Fruit fly (Drosophila melanogaster) S2 (cell line): ENCODE data around the gene CG34179.

Experiments used
- CG8478 ChIP-seq: fragments of >200 bp; optimal IDR thresholded peaks from 2 replicates; lab custom pipeline; 2018
- CTCF ChIP-seq, 2 experiments: fragments of >200 bp; optimal IDR thresholded peaks; 2 replicates each; lab custom pipeline; 2018

The CG34179 gene

DNA sequence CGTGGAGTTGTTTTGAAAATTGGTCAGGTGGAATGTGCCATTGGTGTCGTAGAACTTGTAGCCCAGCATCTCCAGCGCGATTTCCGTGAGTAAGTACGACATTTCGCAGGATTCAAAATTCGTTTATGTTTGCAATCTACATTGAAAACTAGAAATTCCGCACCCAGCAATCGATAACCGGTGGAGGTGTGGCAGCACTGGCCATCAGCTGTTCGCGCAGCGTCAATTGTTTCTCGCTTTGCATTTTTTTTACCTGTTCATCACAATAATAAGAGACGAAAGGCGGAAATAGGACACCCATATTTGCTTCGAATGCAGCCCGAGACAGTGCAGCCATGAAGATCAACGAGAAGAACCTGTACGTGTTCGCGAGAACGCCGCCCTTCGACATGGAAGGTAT lies at the start of gene CG34179, which contains the start of gene slmo:
Gene CG34179 (minus strand): TSS at position 165 of the 400 bp plus-strand sequence.
Gene slmo (minus strand): TSS at position 165 of the 400 bp plus-strand sequence.
- no peak for TF ChIP-seq CG8478
- no peak for TF ChIP-seq CTCF (optimal IDR thresholded peaks at IDR 0.05; lab: Kevin White, UChicago)

DNA sequence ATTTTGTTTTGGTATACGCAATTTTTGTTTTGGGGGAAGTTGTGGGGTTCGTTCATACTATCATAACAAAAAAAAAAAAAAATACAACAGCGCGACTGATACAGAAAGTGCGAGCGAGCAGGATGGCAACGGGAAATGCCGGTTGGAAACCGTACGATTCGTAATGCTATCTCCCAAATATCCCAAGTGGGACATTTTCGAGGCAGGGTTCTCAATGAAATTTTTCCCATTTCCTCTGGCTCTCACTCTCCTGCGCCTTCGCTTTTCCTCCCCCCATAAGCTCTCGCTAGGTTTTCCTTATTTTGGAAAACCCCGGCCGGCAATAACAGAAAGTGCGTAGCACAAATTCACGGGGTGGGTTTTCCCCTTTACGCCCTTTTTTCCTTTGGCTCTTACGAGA lies 43.8 kb upstream of the CG34179 start:
- TF ChIP-seq CTCF (optimal IDR thresholded peaks at IDR 0.05; lab: Kevin White, UChicago) (no peak), CG8478 (no peak)

DNA sequence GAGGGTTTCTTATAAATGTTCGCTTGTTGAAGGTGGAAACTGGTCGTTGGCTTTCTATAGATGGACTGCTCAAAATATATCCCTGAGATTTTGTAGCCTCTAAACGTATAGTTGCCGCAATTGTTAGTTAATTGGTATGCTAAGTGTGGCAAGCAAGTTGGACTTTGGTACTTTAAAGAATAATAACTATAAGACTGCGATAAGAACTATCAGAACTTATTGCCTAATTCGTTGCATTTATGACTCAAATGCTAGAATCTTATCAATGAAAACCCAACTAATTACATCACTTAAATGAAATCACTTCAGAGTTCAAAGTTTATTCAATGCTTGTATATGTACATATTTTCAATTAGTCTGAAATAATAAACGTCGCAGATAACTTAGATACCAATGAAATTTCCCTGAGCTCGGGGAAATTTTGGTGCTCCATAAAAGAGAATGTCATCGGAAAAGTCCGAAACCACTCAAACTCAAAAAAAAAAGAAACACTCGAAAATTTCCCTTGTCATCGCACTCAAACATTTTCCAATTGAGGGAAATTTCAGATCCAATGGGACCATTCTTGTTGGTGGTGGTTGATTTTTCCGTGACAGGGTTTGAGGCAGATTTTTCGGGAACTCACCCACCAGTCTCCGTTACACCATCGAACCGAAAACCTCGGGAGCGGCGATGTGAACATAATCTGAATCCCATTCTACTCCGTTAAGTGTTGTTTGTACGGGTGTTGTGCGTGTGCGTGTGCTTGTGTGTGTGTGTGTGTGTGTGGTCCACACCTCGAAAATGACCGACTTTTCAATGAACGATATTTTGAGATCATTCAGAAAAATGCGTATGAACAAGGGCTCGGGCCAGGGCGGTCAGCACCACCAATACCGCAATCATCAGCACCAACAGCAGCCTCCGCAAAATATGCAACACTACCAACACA lies 42.5 kb upstream of the CG34179 start, which contains the start of gene CG45075:
Gene CG45075 (plus strand): TSS at position 627 of the 931 bp plus-strand sequence.
- TF ChIP-seq CTCF (optimal IDR thresholded peaks at IDR 0.05; lab: Kevin White, UChicago) (peak in 1 of 2 experiments; percentile 19), CG8478 (no peak)

DNA sequence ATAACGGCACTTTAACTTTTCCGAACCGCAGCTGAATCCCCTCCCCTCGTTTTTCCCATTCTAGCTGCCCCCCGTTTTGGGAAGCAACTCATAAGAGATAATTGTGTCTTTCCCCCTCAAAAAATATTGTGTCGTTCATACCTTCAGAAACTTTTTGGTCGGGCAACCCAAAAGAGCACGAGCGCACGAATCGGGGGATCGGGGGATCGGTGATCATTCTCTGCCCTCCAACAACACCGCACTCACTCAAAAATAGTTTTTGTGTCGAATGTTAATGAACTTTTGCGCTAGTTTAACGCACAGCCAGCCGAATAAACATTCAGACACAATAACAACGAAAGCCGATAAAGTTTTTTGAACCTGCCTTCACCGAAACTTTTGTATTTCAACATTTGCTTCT lies 41.9 kb upstream of the CG34179 start:
- TF ChIP-seq CG8478 (no peak), CTCF (optimal IDR thresholded peaks at IDR 0.05; lab: Kevin White, UChicago) (no peak)

DNA sequence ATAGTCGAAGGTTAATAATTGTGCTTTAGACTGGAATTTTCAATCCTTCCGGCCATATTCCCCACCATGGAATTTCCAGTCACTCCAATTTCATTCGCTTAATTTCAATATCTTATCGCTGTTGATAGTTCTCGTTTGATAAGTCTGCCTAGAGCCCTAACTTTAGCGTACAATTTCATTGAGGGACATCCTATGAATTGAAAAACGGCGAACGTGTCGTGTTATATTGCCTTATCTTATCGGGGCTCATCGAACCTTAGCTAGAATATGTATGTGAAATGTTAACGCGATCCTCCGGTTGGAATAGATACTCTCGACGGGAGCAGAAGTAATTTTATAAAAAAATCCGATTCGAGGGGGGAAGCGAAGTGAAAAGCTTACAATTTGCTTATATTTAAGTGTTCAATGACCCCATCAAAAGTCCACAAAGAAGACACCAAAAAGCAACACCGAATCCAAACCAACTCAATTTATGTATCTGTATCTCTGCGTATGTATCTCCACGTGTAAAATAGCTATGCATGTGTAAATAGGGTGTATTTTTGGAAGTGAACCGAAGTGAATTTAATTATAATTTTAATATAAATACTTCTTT lies 41.2 kb upstream of the CG34179 start:
- TF ChIP-seq CTCF (optimal IDR thresholded peaks at IDR 0.05; lab: Kevin White, UChicago) (no peak), CG8478 (no peak)

DNA sequence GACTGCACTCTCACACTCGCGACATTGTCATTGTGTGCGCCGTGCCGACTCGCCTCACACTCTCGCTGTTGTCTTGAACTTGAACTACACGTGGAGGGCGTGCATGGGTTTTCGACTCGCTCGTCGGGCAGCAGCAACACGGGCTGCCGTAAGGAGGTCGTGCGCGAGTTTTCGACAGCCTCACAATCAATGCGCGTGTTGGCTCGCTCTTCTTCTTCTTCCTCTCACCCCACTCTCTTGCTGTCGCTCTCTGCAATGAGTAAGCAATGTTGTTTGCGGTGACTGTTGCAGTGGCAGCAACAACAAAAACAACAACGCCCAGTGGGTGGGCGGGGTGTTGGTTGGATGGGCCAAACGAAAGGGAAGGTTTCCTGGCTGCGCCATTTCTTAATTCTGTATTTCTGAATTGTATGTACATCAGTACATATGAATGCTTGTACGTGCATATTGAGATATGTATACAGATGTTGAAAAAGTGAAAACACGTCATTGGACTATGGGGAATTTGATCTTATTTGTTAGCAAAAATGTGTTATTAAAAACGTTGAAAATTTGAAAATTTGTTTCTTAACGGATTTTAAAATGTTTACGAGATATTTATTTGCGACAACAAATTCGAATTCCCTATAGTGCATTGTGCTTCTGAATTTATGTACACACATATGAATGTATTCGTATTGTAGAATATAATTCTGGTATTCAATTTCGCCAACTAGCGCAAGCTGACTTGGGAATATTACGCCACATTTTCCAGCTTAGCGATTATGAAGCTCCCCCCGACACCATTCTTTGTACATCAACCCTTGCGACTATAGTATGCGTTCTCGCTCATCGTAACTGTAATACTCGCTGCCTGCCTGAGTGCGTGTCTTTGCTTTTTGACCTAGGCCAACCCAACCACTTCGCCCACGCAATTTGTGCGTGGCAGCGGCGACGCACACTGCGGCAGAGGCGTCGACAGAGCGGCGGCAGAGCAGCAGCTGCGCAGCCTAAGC lies 40.2 kb upstream of the CG34179 start:
- TF ChIP-seq CTCF (optimal IDR thresholded peaks at IDR 0.05; lab: Kevin White, UChicago) (no peak), CG8478 (no peak)

DNA sequence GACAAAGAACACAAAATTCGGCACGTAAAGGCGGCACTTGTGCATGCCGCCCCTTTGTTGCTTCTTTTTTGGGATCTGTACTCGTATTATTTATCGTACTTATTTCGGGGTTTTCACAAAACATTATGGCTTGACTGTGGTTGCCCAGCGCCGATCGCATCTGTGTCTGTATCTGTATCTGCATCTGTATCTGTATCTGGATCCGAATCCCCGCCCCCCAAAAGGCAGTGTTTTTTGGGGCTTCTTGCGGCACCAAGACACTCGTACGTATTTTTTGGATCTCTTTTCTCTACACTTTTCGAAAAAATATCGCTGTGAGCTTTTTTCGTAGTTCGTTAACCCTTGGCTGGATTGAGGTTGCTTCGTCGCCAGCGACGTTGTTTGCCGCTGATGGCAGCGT lies 39.2 kb upstream of the CG34179 start:
- TF ChIP-seq CTCF (optimal IDR thresholded peaks at IDR 0.05; lab: Kevin White, UChicago) (no peak), CG8478 (no peak)

DNA sequence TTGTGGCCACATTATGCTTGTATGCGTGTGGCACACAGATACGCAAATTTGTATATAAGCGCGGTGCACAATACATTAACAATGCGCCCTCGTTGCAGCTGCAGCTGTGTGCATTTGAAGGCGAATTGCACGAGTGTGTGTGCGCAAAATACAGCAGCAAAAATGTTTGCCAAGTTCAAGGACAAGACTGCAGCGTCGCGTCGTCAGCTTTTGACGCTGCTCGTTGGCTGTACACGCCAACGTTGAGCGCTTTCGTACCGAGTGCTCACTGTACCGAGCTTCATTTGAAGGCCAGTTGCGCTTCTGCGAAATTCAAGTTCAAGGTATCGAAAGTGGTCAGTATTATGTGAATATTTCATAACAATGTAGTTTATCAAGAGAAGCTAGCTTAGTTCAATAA lies 38.3 kb upstream of the CG34179 start:
- TF ChIP-seq CG8478 (no peak), CTCF (optimal IDR thresholded peaks at IDR 0.05; lab: Kevin White, UChicago) (no peak)

DNA sequence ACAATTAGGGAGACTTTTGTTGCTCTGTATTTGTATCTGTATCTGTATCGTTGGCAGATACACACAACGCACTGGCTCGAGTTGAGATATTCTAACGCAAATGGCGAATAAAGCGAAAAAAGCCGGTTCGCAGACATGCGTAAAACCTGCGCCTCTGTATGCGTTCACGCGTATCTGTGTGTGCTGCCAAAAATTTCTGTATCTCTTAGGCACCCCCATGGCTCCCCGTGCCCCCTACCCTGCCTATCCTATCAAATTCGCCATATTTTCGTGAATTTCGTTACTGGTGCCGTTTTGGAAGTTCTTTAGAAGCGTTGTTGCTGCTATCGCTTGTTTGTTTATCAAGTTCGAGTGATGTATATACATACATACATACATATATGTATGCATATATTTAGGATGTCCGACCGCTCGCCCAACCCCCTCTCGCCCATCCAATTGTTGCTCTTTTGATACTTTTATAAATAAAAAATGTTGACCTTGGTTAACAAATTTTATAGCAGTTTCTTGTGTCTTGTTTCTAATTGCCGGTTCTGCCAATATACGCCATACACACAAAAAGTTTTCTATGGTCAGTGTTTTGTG lies 37.3 kb upstream of the CG34179 start:
- TF ChIP-seq CTCF (optimal IDR thresholded peaks at IDR 0.05; lab: Kevin White, UChicago) = no peak
- TF ChIP-seq CG8478 = no peak

DNA sequence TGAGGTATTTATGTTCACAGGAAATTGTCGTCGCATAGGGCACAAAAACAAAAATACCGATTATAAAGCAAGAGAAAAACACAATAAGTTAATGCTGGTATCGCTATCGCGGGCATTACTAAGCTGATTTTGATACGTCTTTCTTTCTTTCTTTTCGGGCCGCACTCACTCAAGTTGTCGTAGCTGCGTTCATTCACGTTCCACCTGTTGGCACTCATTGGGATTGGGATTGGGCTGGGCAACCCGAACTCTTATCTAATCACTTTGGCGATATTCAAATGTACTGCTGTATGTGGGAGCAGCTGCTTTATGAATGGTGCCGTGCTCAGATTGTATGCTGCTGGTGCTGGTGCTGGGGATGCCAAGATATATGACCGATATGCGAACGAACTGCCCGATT lies 36.2 kb upstream of the CG34179 start:
- no peak for TF ChIP-seq CG8478

DNA sequence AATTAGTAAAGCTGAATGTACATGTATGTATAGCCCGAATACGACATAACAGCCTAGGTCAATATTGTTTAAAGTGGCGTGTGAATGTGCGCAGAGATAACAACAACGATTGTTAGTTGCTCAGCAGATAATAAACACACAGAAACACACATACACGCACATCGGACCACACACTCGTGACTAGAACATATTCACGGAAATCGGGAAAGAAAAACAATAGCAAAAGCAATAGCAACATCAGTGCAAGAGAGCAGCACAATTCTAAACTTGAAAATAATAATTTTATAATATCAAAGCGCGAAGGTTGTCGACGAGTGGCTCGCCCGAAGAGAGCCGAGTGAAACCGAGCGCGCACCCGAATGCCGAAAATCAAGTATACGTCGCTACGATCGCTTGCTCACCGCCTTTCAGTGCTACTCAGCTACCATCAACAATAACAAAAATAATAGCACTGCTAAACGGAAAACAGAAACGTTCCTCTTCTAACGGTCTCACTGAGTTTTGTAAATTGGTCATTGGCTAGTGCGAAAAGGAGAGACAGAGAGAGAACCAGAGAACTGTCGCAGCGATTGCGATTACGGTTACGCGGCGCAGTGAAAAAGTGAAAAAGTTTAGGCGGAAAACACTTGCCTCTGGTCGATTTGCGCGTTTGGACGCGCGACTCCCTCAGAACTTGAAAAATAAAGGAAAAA lies 34.6 kb upstream of the CG34179 start:
- TF ChIP-seq CTCF (optimal IDR thresholded peaks at IDR 0.05; lab: Kevin White, UChicago) (no peak), CG8478 (no peak)

DNA sequence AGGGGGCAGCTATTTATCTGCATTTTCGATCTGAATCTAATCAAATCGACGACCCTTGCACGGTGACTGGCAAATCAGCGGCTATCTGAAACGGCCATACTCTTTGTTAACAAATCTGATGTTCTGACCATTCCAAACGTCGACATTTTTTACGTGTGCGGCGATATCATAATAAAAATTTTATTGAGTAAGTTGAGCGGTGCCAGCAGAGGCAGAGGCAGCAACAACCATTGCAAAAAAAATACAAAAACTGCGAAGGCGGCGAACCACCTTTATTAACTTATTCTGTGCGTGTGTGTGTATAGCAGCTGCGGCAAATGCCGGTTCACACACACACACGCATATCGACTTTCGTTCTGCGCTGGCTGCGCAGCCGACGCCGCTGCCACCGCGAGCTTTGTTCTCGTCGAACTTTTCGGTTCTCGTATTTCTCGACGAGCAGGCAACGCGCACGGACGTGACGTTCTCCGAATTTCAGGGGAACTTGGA lies 33.7 kb upstream of the CG34179 start, which contains the start of gene Kr-h1:
Gene Kr-h1 (plus strand): TSS at position 447 of the 489 bp plus-strand sequence.
- TF ChIP-seq CG8478 = no peak
- TF ChIP-seq CTCF (optimal IDR thresholded peaks at IDR 0.05; lab: Kevin White, UChicago) = no peak

DNA sequence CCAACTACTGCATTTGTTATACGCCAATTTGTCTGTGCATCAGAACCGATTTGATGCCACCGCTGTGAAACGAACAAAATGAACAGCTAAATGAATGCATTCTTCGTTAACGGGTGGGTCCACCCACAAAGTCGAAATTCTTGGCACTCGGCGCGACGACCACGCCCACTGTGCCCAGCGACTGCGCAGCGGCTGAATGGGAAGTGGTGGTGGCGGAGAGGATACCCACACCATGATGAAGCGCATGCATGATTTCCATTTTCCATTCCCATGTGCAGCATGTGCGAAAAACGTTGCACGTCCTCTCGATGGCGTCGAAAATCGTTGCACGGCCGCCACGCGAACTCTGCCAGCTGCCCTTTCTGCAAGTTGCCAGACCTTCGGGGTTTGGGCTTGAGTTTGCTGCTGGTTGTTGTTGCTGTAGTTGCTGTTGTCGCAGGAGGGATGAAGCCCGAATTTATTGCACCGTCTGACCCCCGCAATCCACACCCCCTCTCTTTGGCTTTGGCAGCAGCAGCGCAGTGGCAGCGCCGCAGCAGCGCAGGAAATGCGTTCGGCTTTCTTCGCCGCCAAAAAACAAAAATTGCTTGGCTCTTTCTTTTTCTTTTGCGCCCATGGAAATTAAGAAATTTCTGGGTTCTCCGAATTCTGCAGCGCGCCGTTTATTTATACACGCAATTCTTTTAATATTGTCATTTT lies 32.8 kb upstream of the CG34179 start:
- TF ChIP-seq CTCF (optimal IDR thresholded peaks at IDR 0.05; lab: Kevin White, UChicago) = no peak
- TF ChIP-seq CG8478 = no peak
